Worm (Caenorhabditis elegans) whole organism, L1 larva: ENCODE results near the gene C34F6.9.
A peak's percentile ranks its signal among the peaks of the same experiment; 100 is the strongest.

ENCODE experiments used
- C04F5.9 ChIP-seq: sonication (generic microtip); optimal IDR thresholded peaks from 2 replicates; lab custom pipeline; 2016; ENCODE audit warnings: missing genetic modification characterization, missing compliant biosample characterization
- C16A3.4 ChIP-seq: fragments of 150-350 bp; optimal IDR thresholded peaks from 2 replicates; lab custom pipeline; 2014; ENCODE audit warnings: missing biosample characterization, missing genetic modification characterization
- C34B4.2 ChIP-seq: sonication (generic microtip); optimal IDR thresholded peaks from 2 replicates; lab custom pipeline; 2017; ENCODE audit warnings: mild to moderate bottlenecking, missing genetic modification characterization, missing compliant biosample characterization
- Y116A8C.19 ChIP-seq: sonication (generic microtip); optimal IDR thresholded peaks from 2 replicates; lab custom pipeline; 2016; ENCODE audit warnings: missing compliant biosample characterization, missing genetic modification characterization, borderline replicate concordance
- aha-1 ChIP-seq: fragments of 150-350 bp; optimal IDR thresholded peaks from 2 replicates; lab custom pipeline; 2014; ENCODE audit warnings: missing biosample characterization, missing genetic modification characterization
- ceh-8 ChIP-seq: fragments of 200-800 bp; sonication (Bioruptor generic); optimal IDR thresholded peaks from 2 replicates; lab custom pipeline; 2018; ENCODE audit warnings: mild to moderate bottlenecking, missing genetic modification characterization, moderate library complexity, missing compliant biosample characterization
- ceh-82 ChIP-seq, 3 experiments: fragments of 150-350 bp in 1 of 3; sonication (generic microtip) in 2 of 3; optimal IDR thresholded peaks; 2 replicates each; lab custom pipeline; 2014 to 2017; ENCODE audit warnings: missing biosample characterization in 3 of 3, missing genetic modification characterization in 3 of 3
- ceh-88 ChIP-seq: fragments of 200-800 bp; sonication (Bioruptor generic); IDR thresholded peaks from 2 replicates; pipeline ENCODE4 v1.3.6; 2022; ENCODE audit warnings: missing genetic modification characterization, missing compliant biosample characterization
- ceh-90 ChIP-seq: sonication (generic microtip); optimal IDR thresholded peaks from 2 replicates; lab custom pipeline; 2016; ENCODE audit warnings: missing genetic modification characterization, missing compliant biosample characterization
- dsc-1 ChIP-seq: sonication (generic microtip); optimal IDR thresholded peaks from 2 replicates; lab custom pipeline; 2016; ENCODE audit warnings: mild to moderate bottlenecking, missing genetic modification characterization, missing compliant biosample characterization
- efl-3 ChIP-seq: fragments of 200-800 bp; sonication (Bioruptor generic); optimal IDR thresholded peaks from 2 replicates; lab custom pipeline; 2018; ENCODE audit warnings: mild to moderate bottlenecking, missing genetic modification characterization, missing compliant biosample characterization
- egl-13 ChIP-seq: sonication (generic microtip); optimal IDR thresholded peaks from 2 replicates; lab custom pipeline; 2016; ENCODE audit warnings: missing genotype, missing genetic modification reagents, missing genetic modification characterization, missing compliant biosample characterization
- elt-3 ChIP-seq, 6 experiments: fragments of 150-350 bp in 1 of 6; sonication (generic microtip); optimal IDR thresholded peaks; 2 replicates each; lab custom pipeline; 2017 to 2018; ENCODE audit warnings: missing biosample characterization in 6 of 6, missing genetic modification characterization in 6 of 6, inconsistent platforms in 1 of 6
- ets-5 ChIP-seq: fragments of 200-800 bp; sonication (Bioruptor generic); IDR thresholded peaks from 2 replicates; pipeline ENCODE4 v1.3.6; 2022; ENCODE audit warnings: missing genetic modification characterization, missing compliant biosample characterization
- fos-1 ChIP-seq: fragments of 150-350 bp; optimal IDR thresholded peaks from 2 replicates; lab custom pipeline; 2014; ENCODE audit warnings: missing biosample characterization, missing genetic modification characterization
- grh-1 ChIP-seq: fragments of 200-800 bp; sonication (Bioruptor generic); IDR thresholded peaks from 2 replicates; pipeline ENCODE4 v1.3.6; 2022; ENCODE audit warnings: missing genetic modification reagents, missing genetic modification characterization, missing compliant biosample characterization
- hpl-2 ChIP-seq: fragments of 150-350 bp; optimal IDR thresholded peaks from 2 replicates; lab custom pipeline; 2014; ENCODE audit warnings: missing biosample characterization, missing genetic modification reagents, missing genetic modification characterization
- jun-1 ChIP-seq: fragments of 150-350 bp; optimal IDR thresholded peaks from 2 replicates; lab custom pipeline; 2014; ENCODE audit warnings: missing biosample characterization, missing genetic modification reagents, missing genetic modification characterization
- lin-13 ChIP-seq: fragments of 150-350 bp; optimal IDR thresholded peaks from 2 replicates; lab custom pipeline; 2014; ENCODE audit warnings: missing biosample characterization, missing genetic modification reagents, missing genetic modification characterization
- lin-35 ChIP-seq, 2 experiments: fragments of 150-350 bp; optimal IDR thresholded peaks; 2 replicates each; lab custom pipeline; 2014; ENCODE audit warnings: missing biosample characterization in 2 of 2, missing genetic modification characterization in 2 of 2, missing genetic modification reagents in 2 of 2
- lin-39 ChIP-seq: fragments of 150-350 bp; optimal IDR thresholded peaks from 2 replicates; lab custom pipeline; 2014; ENCODE audit warnings: missing biosample characterization, missing genetic modification reagents, missing genetic modification characterization
- lir-3 ChIP-seq: sonication (generic microtip); optimal IDR thresholded peaks from 2 replicates; lab custom pipeline; 2016; ENCODE audit warnings: mild to moderate bottlenecking, missing genetic modification characterization, moderate library complexity, missing compliant biosample characterization; ENCODE audit not compliant: poor library complexity
- lsy-2 ChIP-seq, 2 experiments: fragments of 150-350 bp; optimal IDR thresholded peaks; 2 replicates each; lab custom pipeline; 2014; ENCODE audit warnings: missing biosample characterization in 2 of 2, missing genetic modification characterization in 2 of 2
- mab-9 ChIP-seq: fragments of 200-800 bp; sonication (Bioruptor generic); IDR thresholded peaks from 2 replicates; pipeline ENCODE4 v1.3.6; 2022; ENCODE audit warnings: missing genetic modification reagents, missing genetic modification characterization, missing compliant biosample characterization
- mdl-1 ChIP-seq, 2 experiments: fragments of 150-350 bp; optimal IDR thresholded peaks; 2 replicates each; lab custom pipeline; 2014 to 2017; ENCODE audit warnings: missing biosample characterization in 2 of 2, missing genetic modification characterization in 2 of 2, inconsistent platforms in 1 of 2
- mef-2 ChIP-seq: fragments of 150-350 bp; optimal IDR thresholded peaks from 2 replicates; lab custom pipeline; 2014; ENCODE audit warnings: missing biosample characterization, missing genetic modification characterization
- nhr-11 ChIP-seq: fragments of 150-350 bp; optimal IDR thresholded peaks from 2 replicates; lab custom pipeline; 2014; ENCODE audit warnings: missing biosample characterization, missing genetic modification characterization
- nhr-12 ChIP-seq: sonication (generic microtip); optimal IDR thresholded peaks from 2 replicates; lab custom pipeline; 2017; ENCODE audit warnings: missing biosample characterization, missing genetic modification characterization
- nhr-20 ChIP-seq: sonication (generic microtip); optimal IDR thresholded peaks from 2 replicates; lab custom pipeline; 2016; ENCODE audit warnings: mild to moderate bottlenecking, missing genetic modification characterization, missing compliant biosample characterization
- nhr-77 ChIP-seq: fragments of 150-350 bp; optimal IDR thresholded peaks from 2 replicates; lab custom pipeline; 2014; ENCODE audit warnings: missing biosample characterization, missing genetic modification characterization
- nhr-84 ChIP-seq: sonication (generic microtip); optimal IDR thresholded peaks from 2 replicates; lab custom pipeline; 2017; ENCODE audit warnings: missing biosample characterization, missing genetic modification characterization
- nhr-85 ChIP-seq: sonication (generic microtip); peaks from one replicate; lab custom pipeline; 2016; ENCODE audit warnings: missing genetic modification characterization, inconsistent platforms, missing compliant biosample characterization
- pax-3 ChIP-seq: fragments of 200-800 bp; sonication (Bioruptor generic); optimal IDR thresholded peaks from 2 replicates; lab custom pipeline; 2018; ENCODE audit warnings: mild to moderate bottlenecking, missing genetic modification characterization, moderate library complexity, missing compliant biosample characterization
- pqm-1 ChIP-seq: sonication (generic microtip); optimal IDR thresholded peaks from 3 replicates; lab custom pipeline; 2017; ENCODE audit warnings: missing biosample characterization, missing genetic modification characterization
- snu-23 ChIP-seq: sonication (generic microtip); optimal IDR thresholded peaks from 2 replicates; lab custom pipeline; 2016; ENCODE audit warnings: missing genetic modification characterization, missing compliant biosample characterization
- sox-4 ChIP-seq: sonication (generic microtip); optimal IDR thresholded peaks from 2 replicates; lab custom pipeline; 2016; ENCODE audit warnings: missing genetic modification characterization, missing compliant biosample characterization
- tbx-2 ChIP-seq: sonication (generic microtip); optimal IDR thresholded peaks from 2 replicates; lab custom pipeline; 2016; ENCODE audit warnings: missing genetic modification characterization, missing compliant biosample characterization
- tlp-1 ChIP-seq: fragments of 150-350 bp; optimal IDR thresholded peaks from 2 replicates; lab custom pipeline; 2014; ENCODE audit warnings: missing biosample characterization, missing genetic modification characterization
- unc-30 ChIP-seq: sonication (generic microtip); optimal IDR thresholded peaks from 2 replicates; lab custom pipeline; 2017; ENCODE audit warnings: missing biosample characterization, missing genetic modification characterization
- unc-86 ChIP-seq: sonication (generic microtip); optimal IDR thresholded peaks from 2 replicates; lab custom pipeline; 2016; ENCODE audit warnings: missing genetic modification characterization, missing compliant biosample characterization
- unc-98 ChIP-seq: fragments of 200-800 bp; sonication (Bioruptor generic); IDR thresholded peaks from 2 replicates; pipeline ENCODE4 v1.3.6; 2022; ENCODE audit warnings: missing genetic modification characterization, missing compliant biosample characterization
- xbp-1 ChIP-seq: sonication (generic microtip); optimal IDR thresholded peaks from 2 replicates; lab custom pipeline; 2016; ENCODE audit warnings: missing genetic modification characterization, missing compliant biosample characterization

C34F6.9 gene

DNA sequence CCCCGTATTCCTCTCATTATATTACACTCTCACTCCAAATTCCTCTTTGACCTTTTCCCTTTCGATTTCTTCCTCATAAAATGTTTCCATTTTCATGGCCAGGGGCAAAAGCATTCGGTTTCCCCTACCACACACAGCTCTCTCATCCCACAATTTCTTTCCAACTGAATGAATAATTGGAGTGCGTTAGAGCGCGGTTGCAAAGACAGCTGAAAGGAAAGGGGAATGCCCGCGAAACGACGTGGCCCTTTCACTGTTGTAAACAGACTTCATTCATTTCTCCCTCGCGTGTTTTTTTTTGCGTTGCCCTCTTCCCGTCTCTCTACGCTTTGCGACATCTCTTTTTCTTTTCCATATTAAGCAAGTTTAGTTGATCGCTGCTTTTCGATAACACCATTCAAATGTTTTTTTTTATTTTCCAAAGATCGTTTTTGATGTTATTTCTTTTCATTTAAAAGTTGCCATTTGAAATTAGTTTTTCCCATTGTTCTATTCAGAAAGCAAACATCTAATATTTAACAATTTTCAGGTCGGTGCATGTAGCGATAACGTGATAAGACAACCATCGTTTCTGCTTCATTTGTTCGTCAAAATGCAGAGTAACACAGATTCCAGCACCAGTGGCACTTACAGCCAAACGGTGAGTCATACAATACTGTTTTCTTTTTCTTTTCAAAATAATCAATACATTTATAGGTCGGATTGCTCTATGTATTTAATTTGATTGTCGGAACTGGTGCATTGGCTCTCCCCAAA is 40.0 kb upstream of the C34F6.9 start, which contains the start of gene C03A3.2 (continued):
- TF ChIP-seq egl-13 (tag; lab: Kevin White, UChicago): peak; percentile 24
- peak; percentile 10 for TF ChIP-seq ceh-8 (GFP tag; lab: Kevin White, UChicago)
- TF ChIP-seq mef-2 (tag; lab: Kevin White, UChicago): no peak
- no peak for TF ChIP-seq grh-1 (GFP tag; lab: Robert Waterston, UW)
- no peak for TF ChIP-seq aha-1 (tag; lab: Kevin White, UChicago)
- no peak for TF ChIP-seq ceh-90 (tag; lab: Kevin White, UChicago)
- TF ChIP-seq mab-9: 0 out of 2 replicates have a peak, but pooled peaks have one; percentile 36
- TF ChIP-seq nhr-20: peak; percentile 64
- TF ChIP-seq unc-30 (tag; lab: Kevin White, UChicago): no peak
- TF ChIP-seq elt-3 (tag; optimal IDR thresholded peaks at IDR 0.05; lab: Kevin White, UChicago): peak in 1 of 6 experiments; percentile 55
- no peak for TF ChIP-seq C34B4.2 (tag; lab: Kevin White, UChicago)
- peak; percentile 10 to 87 (median 64) for TF ChIP-seq ceh-82 (tag; optimal IDR thresholded peaks at IDR 0.05; lab: Kevin White, UChicago)
- no peak for TF ChIP-seq C04F5.9 (tag; lab: Kevin White, UChicago)
- TF ChIP-seq lin-13 (GFP tag; lab: Kevin White, UChicago): peak; percentile 43
- TF ChIP-seq jun-1: no peak
- TF ChIP-seq sox-4 (tag; lab: Kevin White, UChicago): no peak
- no peak for TF ChIP-seq nhr-12
- TF ChIP-seq lin-35 (GFP tag; optimal IDR thresholded peaks at IDR 0.05; lab: Kevin White, UChicago): peak; percentile 52 to 72
- TF ChIP-seq dsc-1 (tag; lab: Kevin White, UChicago): peak; percentile 42
- TF ChIP-seq pax-3 (tag; lab: Kevin White, UChicago): no peak
- TF ChIP-seq xbp-1 (tag; lab: Kevin White, UChicago): peak; percentile 59
- no peak for TF ChIP-seq ets-5 (GFP tag; lab: Robert Waterston, UW)
- peak; percentile 21 for TF ChIP-seq lir-3 (tag; lab: Kevin White, UChicago)
- TF ChIP-seq unc-86 (tag; lab: Kevin White, UChicago): peak; percentile 73
- peak; percentile 26 for TF ChIP-seq nhr-77 (tag; lab: Kevin White, UChicago)
- no peak for TF ChIP-seq ceh-88
- TF ChIP-seq tlp-1 (tag; lab: Kevin White, UChicago): no peak
- TF ChIP-seq Y116A8C.19 (tag; lab: Kevin White, UChicago): no peak
- TF ChIP-seq snu-23 (GFP tag; lab: Kevin White, UChicago): peak; percentile 74
- peak in 1 of 2 experiments; percentile 69 for TF ChIP-seq mdl-1 (tag; optimal IDR thresholded peaks at IDR 0.05; lab: Kevin White, UChicago)
- TF ChIP-seq unc-98 (GFP tag; lab: Robert Waterston, UW): no peak
- TF ChIP-seq C16A3.4: peak; percentile 65
- TF ChIP-seq hpl-2: no peak
- TF ChIP-seq fos-1 (tag; lab: Kevin White, UChicago): peak; percentile 67
- TF ChIP-seq tbx-2 (tag; lab: Kevin White, UChicago): peak; percentile 67
- TF ChIP-seq nhr-85 (tag; lab: Kevin White, UChicago): peak; percentile 71
- no peak for TF ChIP-seq nhr-11 (tag; lab: Kevin White, UChicago)
- TF ChIP-seq efl-3 (GFP tag; lab: Kevin White, UChicago): no peak
- no peak for TF ChIP-seq lin-39 (tag; lab: Kevin White, UChicago)
- peak; percentile 54 to 76 for TF ChIP-seq lsy-2 (tag; optimal IDR thresholded peaks at IDR 0.05; lab: Kevin White, UChicago)
- TF ChIP-seq nhr-84 (tag; lab: Kevin White, UChicago): no peak
- TF ChIP-seq pqm-1 (tag; lab: Kevin White, UChicago): no peak
